Worm (Caenorhabditis elegans) whole organism, young adult: ENCODE measurements around the gene fipr-29.

ENCODE experiments used
- C17E4.6 ChIP-seq: fragments of 200-800 bp; sonication (Bioruptor generic); IDR thresholded peaks from 2 replicates; pipeline ENCODE4 v1.3.6; 2022; ENCODE audit warnings: missing genetic modification reagents, missing genetic modification characterization, missing compliant biosample characterization
- D2030.7 ChIP-seq: fragments of 200-800 bp; sonication (Bioruptor generic); IDR thresholded peaks from 2 replicates; pipeline ENCODE4 v1.3.6; 2022; ENCODE audit warnings: missing genetic modification reagents, missing genetic modification characterization, missing compliant biosample characterization
- F23B12.7 ChIP-seq: sonication (generic microtip); optimal IDR thresholded peaks from 2 replicates; lab custom pipeline; 2017; ENCODE audit warnings: missing genetic modification characterization, mild to moderate bottlenecking, missing compliant biosample characterization, antibody characterized with exemption, moderate library complexity; ENCODE audit not compliant: insufficient read depth
- F39B2.1 ChIP-seq: fragments of 200-800 bp; sonication (Bioruptor generic); IDR thresholded peaks from 2 replicates; pipeline ENCODE4 v1.3.6; 2022; ENCODE audit warnings: missing genetic modification reagents, missing genetic modification characterization, missing compliant biosample characterization
- F52B5.7 ChIP-seq: sonication (generic microtip); optimal IDR thresholded peaks from 2 replicates; lab custom pipeline; 2016; ENCODE audit warnings: mild to moderate bottlenecking, missing genetic modification characterization, missing compliant biosample characterization
- F55B11.4 ChIP-seq: sonication (generic microtip); optimal IDR thresholded peaks from 2 replicates; lab custom pipeline; 2016; ENCODE audit warnings: missing compliant biosample characterization, missing genetic modification characterization, borderline replicate concordance; ENCODE audit not compliant: insufficient read depth
- F57A8.1 ChIP-seq: fragments of 200-800 bp; sonication (Bioruptor generic); optimal IDR thresholded peaks from 2 replicates; lab custom pipeline; 2018; ENCODE audit warnings: mild to moderate bottlenecking, missing genetic modification characterization, moderate library complexity, missing compliant biosample characterization
- F57C9.4 ChIP-seq: sonication (generic microtip); optimal IDR thresholded peaks from 2 replicates; lab custom pipeline; 2017; ENCODE audit warnings: mild to moderate bottlenecking, missing genetic modification characterization, missing compliant biosample characterization
- T26A5.8 ChIP-seq: sonication (generic microtip); optimal IDR thresholded peaks from 2 replicates; lab custom pipeline; 2016; ENCODE audit warnings: missing genetic modification characterization, missing compliant biosample characterization
- Y53F4B.3 ChIP-seq: fragments of 200-800 bp; sonication (Bioruptor generic); IDR thresholded peaks from 2 replicates; pipeline ENCODE4 v1.3.6; 2022; ENCODE audit warnings: missing genetic modification reagents, missing genetic modification characterization, missing compliant biosample characterization
- Y53G8AR.9 ChIP-seq: fragments of 200-800 bp; sonication (Bioruptor generic); conservative IDR thresholded peaks from 2 replicates; pipeline ENCODE4 v1.3.6; 2022; ENCODE audit warnings: missing genetic modification reagents, missing genetic modification characterization, missing compliant biosample characterization
- Y67H2A.10 ChIP-seq: fragments of 200-800 bp; sonication (Bioruptor generic); conservative IDR thresholded peaks from 2 replicates; pipeline ENCODE4 v1.3.6; 2022; ENCODE audit warnings: missing genetic modification reagents, missing genetic modification characterization, missing compliant biosample characterization
- atf-7 ChIP-seq: sonication (generic microtip); optimal IDR thresholded peaks from 2 replicates; lab custom pipeline; 2017; ENCODE audit warnings: mild to moderate bottlenecking, missing genetic modification characterization, missing compliant biosample characterization
- athp-1 ChIP-seq: sonication (generic microtip); optimal IDR thresholded peaks from 2 replicates; lab custom pipeline; 2017; ENCODE audit warnings: mild to moderate bottlenecking, missing genetic modification characterization, missing compliant biosample characterization
- attf-3 ChIP-seq: fragments of 200-800 bp; sonication (Bioruptor generic); conservative IDR thresholded peaks from 2 replicates; pipeline ENCODE4 v1.3.6; 2022; ENCODE audit warnings: missing genetic modification reagents, missing genetic modification characterization, missing compliant biosample characterization
- attf-6 ChIP-seq: fragments of 200-800 bp; sonication (Bioruptor generic); IDR thresholded peaks from 2 replicates; pipeline ENCODE4 v1.3.6; 2022; ENCODE audit warnings: missing genetic modification reagents, missing genetic modification characterization, missing compliant biosample characterization
- bed-2 ChIP-seq: fragments of 200-800 bp; sonication (Bioruptor generic); IDR thresholded peaks from 2 replicates; pipeline ENCODE4 v1.3.6; 2022; ENCODE audit warnings: missing genetic modification reagents, missing genetic modification characterization, missing compliant biosample characterization
- cebp-2 ChIP-seq: fragments of 200-800 bp; sonication (Bioruptor generic); IDR thresholded peaks from 2 replicates; pipeline ENCODE4 v1.3.6; 2022; ENCODE audit warnings: missing genetic modification characterization, missing compliant biosample characterization
- ceh-27 ChIP-seq: fragments of 200-800 bp; sonication (Bioruptor generic); optimal IDR thresholded peaks from 2 replicates; lab custom pipeline; 2018; ENCODE audit warnings: mild to moderate bottlenecking, missing genetic modification characterization, moderate library complexity, missing compliant biosample characterization
- ceh-91 ChIP-seq: fragments of 200-800 bp; sonication (Bioruptor generic); IDR thresholded peaks from 2 replicates; pipeline ENCODE4 v1.3.6; 2022; ENCODE audit warnings: missing genetic modification reagents, missing genetic modification characterization, missing compliant biosample characterization
- dpl-1 ChIP-seq: fragments of 150-350 bp; optimal IDR thresholded peaks from 2 replicates; lab custom pipeline; 2014; ENCODE audit warnings: missing biosample characterization, missing genetic modification reagents, missing genetic modification characterization
- egrh-3 ChIP-seq: fragments of 200-800 bp; sonication (Bioruptor generic); IDR thresholded peaks from 2 replicates; pipeline ENCODE4 v1.3.6; 2022; ENCODE audit warnings: missing genetic modification reagents, missing genetic modification characterization, missing compliant biosample characterization
- ekl-4 ChIP-seq: fragments of 200-800 bp; sonication (Bioruptor generic); IDR thresholded peaks from 2 replicates; pipeline ENCODE4 v1.3.6; 2022; ENCODE audit warnings: missing genetic modification reagents, missing genetic modification characterization, missing compliant biosample characterization
- ets-4 ChIP-seq: fragments of 200-800 bp; sonication (Bioruptor generic); optimal IDR thresholded peaks from 2 replicates; lab custom pipeline; 2018; ENCODE audit warnings: mild to moderate bottlenecking, missing genetic modification characterization, missing compliant biosample characterization
- hlh-12 ChIP-seq: sonication (generic microtip); optimal IDR thresholded peaks from 2 replicates; lab custom pipeline; 2016; ENCODE audit warnings: missing genetic modification characterization, missing compliant biosample characterization
- hlh-26 ChIP-seq: fragments of 200-800 bp; sonication (Bioruptor generic); conservative IDR thresholded peaks from 2 replicates; pipeline ENCODE4 v1.3.6; 2022; ENCODE audit warnings: missing genetic modification reagents, missing genetic modification characterization, missing compliant biosample characterization
- hmg-1.2 ChIP-seq: fragments of 200-800 bp; sonication (Bioruptor generic); IDR thresholded peaks from 2 replicates; pipeline ENCODE4 v1.3.6; 2022; ENCODE audit warnings: missing genetic modification reagents, missing genetic modification characterization, missing compliant biosample characterization
- hrde-1 ChIP-seq: sonication (generic microtip); optimal IDR thresholded peaks from 2 replicates; lab custom pipeline; 2016; ENCODE audit warnings: missing genetic modification characterization, mild to moderate bottlenecking, missing compliant biosample characterization, moderate library complexity, missing genotype, missing genetic modification reagents, borderline replicate concordance
- let-526 ChIP-seq: fragments of 200-800 bp; sonication (Bioruptor generic); IDR thresholded peaks from 2 replicates; pipeline ENCODE4 v1.3.6; 2022; ENCODE audit warnings: missing genetic modification reagents, missing genetic modification characterization, missing compliant biosample characterization
- lin-26 ChIP-seq: fragments of 200-800 bp; sonication (Bioruptor generic); IDR thresholded peaks from 2 replicates; pipeline ENCODE4 v1.3.6; 2022; ENCODE audit warnings: missing genetic modification reagents, missing genetic modification characterization, missing compliant biosample characterization
- lin-54 ChIP-seq: fragments of 200-800 bp; sonication (Bioruptor generic); optimal IDR thresholded peaks from 2 replicates; lab custom pipeline; 2018; ENCODE audit warnings: mild to moderate bottlenecking, missing genetic modification characterization, missing compliant biosample characterization
- lir-1 ChIP-seq: fragments of 200-800 bp; sonication (Bioruptor generic); conservative IDR thresholded peaks from 2 replicates; pipeline ENCODE4 v1.3.6; 2022; ENCODE audit warnings: missing genetic modification reagents, missing genetic modification characterization, missing compliant biosample characterization
- madf-10 ChIP-seq: sonication (generic microtip); optimal IDR thresholded peaks from 2 replicates; lab custom pipeline; 2016; ENCODE audit warnings: mild to moderate bottlenecking, missing genetic modification characterization, missing compliant biosample characterization
- madf-3 ChIP-seq: fragments of 200-800 bp; sonication (Bioruptor generic); IDR thresholded peaks from 2 replicates; pipeline ENCODE4 v1.3.6; 2022; ENCODE audit warnings: missing genetic modification reagents, missing genetic modification characterization, missing compliant biosample characterization
- mcd-1 ChIP-seq: fragments of 200-800 bp; sonication (Bioruptor generic); IDR thresholded peaks from 2 replicates; pipeline ENCODE4 v1.3.6; 2022; ENCODE audit warnings: missing genetic modification reagents, missing genetic modification characterization, missing compliant biosample characterization
- nfya-1 ChIP-seq: sonication (generic microtip); optimal IDR thresholded peaks from 2 replicates; lab custom pipeline; 2017; ENCODE audit warnings: antibody characterized with exemption, missing compliant biosample characterization, missing genetic modification characterization, borderline replicate concordance; ENCODE audit not compliant: insufficient read depth
- pha-4 ChIP-seq: fragments of 150-350 bp; sonication (generic microtip); optimal IDR thresholded peaks from 2 replicates; lab custom pipeline; 2014; ENCODE audit warnings: missing biosample characterization, missing genetic modification reagents, missing genetic modification characterization
- repo-1 ChIP-seq: sonication (generic microtip); optimal IDR thresholded peaks from 2 replicates; lab custom pipeline; 2017; ENCODE audit warnings: mild to moderate bottlenecking, missing genetic modification characterization, missing compliant biosample characterization
- snpc-1.3 ChIP-seq: sonication (generic microtip); optimal IDR thresholded peaks from 2 replicates; lab custom pipeline; 2017; ENCODE audit warnings: missing genetic modification characterization, mild to moderate bottlenecking, missing compliant biosample characterization, antibody characterized with exemption, moderate library complexity, missing genotype, missing genetic modification reagents; ENCODE audit not compliant: insufficient read depth
- snpc-3.4 ChIP-seq: sonication (generic microtip); optimal IDR thresholded peaks from 2 replicates; lab custom pipeline; 2017; ENCODE audit warnings: missing genetic modification characterization, mild to moderate bottlenecking, missing compliant biosample characterization, antibody characterized with exemption, moderate library complexity, missing genotype, missing genetic modification reagents
- snpc-4 ChIP-seq, 5 experiments: fragments of 150-350 bp in 1 of 5; sonication (generic microtip) in 4 of 5; optimal IDR thresholded peaks; 2 replicates each; lab custom pipeline; 2014 to 2018; ENCODE audit warnings: missing genetic modification characterization in 5 of 5, missing biosample characterization in 3 of 5, antibody characterized with exemption in 2 of 5, mild to moderate bottlenecking in 2 of 5, missing compliant biosample characterization in 2 of 5, missing genotype in 2 of 5, moderate library complexity in 2 of 5, missing genetic modification reagents in 1 of 5
- somi-1 ChIP-seq: fragments of 200-800 bp; sonication (Bioruptor generic); optimal IDR thresholded peaks from 2 replicates; lab custom pipeline; 2018; ENCODE audit warnings: mild to moderate bottlenecking, missing genetic modification characterization, missing compliant biosample characterization
- sptf-2 ChIP-seq: fragments of 200-800 bp; sonication (Bioruptor generic); optimal IDR thresholded peaks from 2 replicates; lab custom pipeline; 2018; ENCODE audit warnings: mild to moderate bottlenecking, missing genetic modification characterization, missing compliant biosample characterization
- xnd-1 ChIP-seq: sonication (generic microtip); optimal IDR thresholded peaks from 2 replicates; lab custom pipeline; 2016; ENCODE audit warnings: missing genotype, missing genetic modification reagents, missing genetic modification characterization, missing compliant biosample characterization
- zim-3 ChIP-seq: sonication (generic microtip); optimal IDR thresholded peaks from 2 replicates; lab custom pipeline; 2017; ENCODE audit warnings: mild to moderate bottlenecking, missing genetic modification characterization, moderate library complexity, missing compliant biosample characterization
- ztf-26 ChIP-seq: sonication (generic microtip); optimal IDR thresholded peaks from 2 replicates; lab custom pipeline; 2017; ENCODE audit warnings: missing genetic modification characterization, missing compliant biosample characterization
- ztf-6 ChIP-seq: fragments of 200-800 bp; sonication (Bioruptor generic); IDR thresholded peaks from 2 replicates; pipeline ENCODE4 v1.3.6; 2022; ENCODE audit warnings: missing genetic modification reagents, missing genetic modification characterization, missing compliant biosample characterization

fipr-29 gene

DNA sequence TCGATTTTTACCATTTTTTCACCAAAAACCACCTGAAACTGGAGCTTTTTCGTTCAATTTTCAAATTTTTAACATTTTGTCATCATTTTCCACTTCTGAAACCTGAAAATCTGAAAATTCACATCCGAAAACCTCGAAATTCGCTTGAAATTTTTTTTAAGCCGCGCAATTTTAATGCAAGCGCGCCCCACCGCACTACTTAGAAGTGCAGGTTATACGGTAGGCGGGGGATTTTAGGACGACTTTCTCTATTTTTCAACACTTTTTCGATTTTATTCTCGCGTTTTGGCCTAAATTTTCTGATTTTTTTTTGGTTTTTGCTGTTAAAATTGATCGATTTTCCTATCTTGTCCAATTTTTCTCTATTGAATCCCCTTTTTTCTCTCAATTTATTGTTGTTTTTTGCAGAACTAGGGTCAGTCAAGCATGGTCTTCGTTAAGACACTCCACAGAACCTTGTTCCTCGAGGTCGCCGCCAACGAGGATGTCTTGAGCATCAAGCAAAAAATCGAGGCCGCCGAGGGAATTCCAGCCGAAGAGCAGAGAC is 7.8 kb upstream of the fipr-29 start, which contains the start of gene ubl-1:
Gene ubl-1, plus strand, starts transcription at position 402 of the 547 bp plus-strand sequence.
- peak; percentile 49 for TF ChIP-seq snpc-1.3 (tag; lab: Kevin White, UChicago)
- TF ChIP-seq snpc-4 (GFP tag; optimal IDR thresholded peaks at IDR 0.05; lab: Kevin White, UChicago) = no peak
- TF ChIP-seq snpc-4 (tag; optimal IDR thresholded peaks at IDR 0.05; lab: Kevin White, UChicago) = peak; percentile 8 to 65 (median 40)
- TF ChIP-seq Y53F4B.3 = no peak
- no peak for TF ChIP-seq F57C9.4 (tag; lab: Kevin White, UChicago)
- peak; percentile 58 for TF ChIP-seq ceh-27 (GFP tag; lab: Kevin White, UChicago)
- no peak for TF ChIP-seq madf-3 (GFP tag; lab: Robert Waterston, UW)
- TF ChIP-seq nfya-1 (tag; lab: Kevin White, UChicago) = no peak
- TF ChIP-seq ekl-4 = 0 out of 2 replicates have a peak, but pooled peaks have one; percentile 57
- TF ChIP-seq atf-7 (tag; lab: Kevin White, UChicago) = no peak
- TF ChIP-seq Y67H2A.10 (GFP tag; lab: Robert Waterston, UW) = no peak
- no peak for TF ChIP-seq F55B11.4 (tag; lab: Kevin White, UChicago)
- no peak for TF ChIP-seq zim-3 (tag; lab: Kevin White, UChicago)
- peak; percentile 68 for TF ChIP-seq F23B12.7 (tag; lab: Kevin White, UChicago)
- peak; percentile 55; the same call in 1 of the 2 replicates for TF ChIP-seq hmg-1.2 (GFP tag; lab: Robert Waterston, UW)
- TF ChIP-seq ceh-91 = peak; percentile 19; the same call in 1 of the 2 replicates
- TF ChIP-seq repo-1 (tag; lab: Kevin White, UChicago) = no peak
- TF ChIP-seq T26A5.8 = no peak
- no peak for TF ChIP-seq lir-1
- no peak for TF ChIP-seq egrh-3 (GFP tag; lab: Robert Waterston, UW)
- no peak for TF ChIP-seq sptf-2 (GFP tag; lab: Kevin White, UChicago)
- peak; percentile 78 for TF ChIP-seq dpl-1 (GFP tag; lab: Kevin White, UChicago)
- TF ChIP-seq hlh-12 (tag; lab: Kevin White, UChicago) = no peak
- TF ChIP-seq hrde-1 (tag; lab: Kevin White, UChicago) = no peak
- TF ChIP-seq D2030.7 (GFP tag; lab: Robert Waterston, UW) = peak; percentile 48; the same call in 1 of the 2 replicates
- TF ChIP-seq attf-6 (GFP tag; lab: Robert Waterston, UW) = no peak
- TF ChIP-seq xnd-1 (tag; lab: Kevin White, UChicago) = peak; percentile 1
- TF ChIP-seq madf-10 (tag; lab: Kevin White, UChicago) = peak; percentile 14
- TF ChIP-seq lin-54 (GFP tag; lab: Kevin White, UChicago) = peak; percentile 76
- no peak for TF ChIP-seq somi-1 (GFP tag; lab: Kevin White, UChicago)
- peak; percentile 3 for TF ChIP-seq athp-1
- peak; percentile 84 for TF ChIP-seq attf-3 (GFP tag; lab: Robert Waterston, UW)
- TF ChIP-seq lin-26 (GFP tag; lab: Robert Waterston, UW) = no peak
- no peak for TF ChIP-seq F52B5.7
- no peak for TF ChIP-seq cebp-2 (GFP tag; lab: Robert Waterston, UW)
- no peak for TF ChIP-seq ets-4 (GFP tag; lab: Kevin White, UChicago)
- TF ChIP-seq let-526 = no peak
- no peak for TF ChIP-seq C17E4.6 (GFP tag; lab: Robert Waterston, UW)
- TF ChIP-seq F57A8.1 (GFP tag; lab: Kevin White, UChicago) = no peak
- no peak for TF ChIP-seq bed-2
- peak; percentile 97 for TF ChIP-seq mcd-1 (GFP tag; lab: Robert Waterston, UW)
- peak; percentile 10 for TF ChIP-seq pha-4 (tag; lab: Kevin White, UChicago)
- no peak for TF ChIP-seq ztf-26
- peak; percentile 36 for TF ChIP-seq snpc-3.4 (tag; lab: Kevin White, UChicago)
- TF ChIP-seq F39B2.1 (GFP tag; lab: Robert Waterston, UW) = no peak
- TF ChIP-seq ztf-6 = no peak
- no peak for TF ChIP-seq Y53G8AR.9
- no peak for TF ChIP-seq hlh-26 (GFP tag; lab: Robert Waterston, UW)
